Worm (Caenorhabditis elegans): ENCODE data around the gene nlp-7.
"Not testable (repeated sequence)": the region's sequence is repeated elsewhere in the genome, so short reads cannot be mapped to it uniquely, and the experiment has no call there.

The nlp-7 gene

ce11 chrX:8570997-8571517 lies 21.9 kb upstream of the nlp-7 start, which contains the start of gene jmjd-3.1:
jmjd-3.1 (plus strand) TSS chrX:8571047.
- no peak for TF ChIP-seq unc-62 (GFP tag; optimal IDR thresholded peaks at IDR 0.05)

ce11 chrX:8580217-8580616 lies 12.8 kb upstream of the nlp-7 start, which contains the start of gene F18E9.4:
F18E9.4 (plus strand) TSS chrX:8580517.
- TF ChIP-seq unc-62 (GFP tag; optimal IDR thresholded peaks at IDR 0.05) = no peak

ce11 chrX:8581447-8581846 lies 11.5 kb upstream of the nlp-7 start, which contains the start of gene F18E9.8:
F18E9.8 (minus strand) TSS chrX:8581547.
- TF ChIP-seq unc-62 (GFP tag; optimal IDR thresholded peaks at IDR 0.05) = no peak

- TF ChIP-seq unc-62 (GFP tag; optimal IDR thresholded peaks at IDR 0.05) = no peak
These were observed 10.1 kb upstream of the nlp-7 start for ce11 chrX:8582767-8583360.

ce11 chrX:8584825-8585384 lies 8.1 kb upstream of the nlp-7 start:
- TF ChIP-seq unc-62 (GFP tag; optimal IDR thresholded peaks at IDR 0.05) = no peak

ce11 chrX:8585837-8586236 lies 7.1 kb upstream of the nlp-7 start, which contains the start of gene F18E9.3:
F18E9.3 (plus strand) TSS chrX:8586147.
- TF ChIP-seq unc-62 (GFP tag; optimal IDR thresholded peaks at IDR 0.05) = no peak

ce11 chrX:8597647-8598046 lies 4.7 kb downstream of the nlp-7 start, which contains the start of gene F18E9.7:
F18E9.7 (minus strand) TSS chrX:8597747.
- TF ChIP-seq unc-62 (GFP tag; optimal IDR thresholded peaks at IDR 0.05) = no peak

ce11 chrX:8598491-8598890 lies 5.5 kb downstream of the nlp-7 start:
- TF ChIP-seq unc-62 (GFP tag; optimal IDR thresholded peaks at IDR 0.05) = no peak

ce11 chrX:8599725-8600124 lies 6.7 kb downstream of the nlp-7 start:
- TF ChIP-seq unc-62 (GFP tag; optimal IDR thresholded peaks at IDR 0.05) = no peak

- no peak for TF ChIP-seq unc-62 (GFP tag; optimal IDR thresholded peaks at IDR 0.05)
These were observed 8.3 kb downstream of the nlp-7 start, which contains the start of gene F18E9.1 for ce11 chrX:8601235-8601634. F18E9.1 (plus strand) TSS chrX:8601535.

ce11 chrX:8602722-8603427 lies 9.9 kb downstream of the nlp-7 start:
- no peak for TF ChIP-seq unc-62 (GFP tag; optimal IDR thresholded peaks at IDR 0.05)

- TF ChIP-seq unc-62 (GFP tag; optimal IDR thresholded peaks at IDR 0.05) = no peak
These were observed 11.2 kb downstream of the nlp-7 start for ce11 chrX:8604160-8604559.

ce11 chrX:8605005-8605404 lies 12.0 kb downstream of the nlp-7 start, which contains the start of the genes H35N09.2 and H35N09.1:
H35N09.2 (minus strand) TSS chrX:8605058.
H35N09.1 (plus strand) TSS chrX:8605339.
- TF ChIP-seq unc-62 (GFP tag; optimal IDR thresholded peaks at IDR 0.05) = no peak

ce11 chrX:8608756-8609155 lies 15.8 kb downstream of the nlp-7 start:
- no peak for TF ChIP-seq unc-62 (GFP tag; optimal IDR thresholded peaks at IDR 0.05)

- TF ChIP-seq unc-62 (GFP tag; optimal IDR thresholded peaks at IDR 0.05) = not testable (repeated sequence)
These were observed 17.6 kb downstream of the nlp-7 start, which contains the start of gene K01A12.4 for ce11 chrX:8610606-8611005. K01A12.4 (plus strand) TSS chrX:8610906.

- no peak for TF ChIP-seq unc-62 (GFP tag; optimal IDR thresholded peaks at IDR 0.05)
These were observed 19.3 kb downstream of the nlp-7 start for ce11 chrX:8612278-8612677.

All from whole organism, dauer.